Worm (Caenorhabditis elegans): Measurements from ENCODE around the gene K04E7.1.

ce11 chrX:6435812-6436211 lies 26.0 kb upstream of the K04E7.1 start:
- TF ChIP-seq nhr-12 (tag; optimal IDR thresholded peaks at IDR 0.05) (no peak), ama-1 (optimal IDR thresholded peaks at IDR 0.05) (no peak), ceh-82 (tag; optimal IDR thresholded peaks at IDR 0.05) (no peak), unc-62 (GFP tag; optimal IDR thresholded peaks at IDR 0.05) (no peak), nhr-47 (tag; optimal IDR thresholded peaks at IDR 0.05) (no peak), aha-1 (tag; optimal IDR thresholded peaks at IDR 0.05) (no peak), nhr-71 (tag; optimal IDR thresholded peaks at IDR 0.05) (peak; percentile 11), pqm-1 (tag; optimal IDR thresholded peaks at IDR 0.05) (no peak), jun-1 (tag; optimal IDR thresholded peaks at IDR 0.05) (no peak), skn-1 (tag; optimal IDR thresholded peaks at IDR 0.05) (no peak), aly-2 (tag; optimal IDR thresholded peaks at IDR 0.05) (no peak)

Data from whole organism, L1 larva.